Worm (Caenorhabditis elegans) whole organism, young adult: Measurements from ENCODE around the gene sgnh-1.

ENCODE experiments used
- F10E7.11 ChIP-seq: sonication (generic microtip); optimal IDR thresholded peaks from 2 replicates; lab custom pipeline; 2017; ENCODE audit warnings: mild to moderate bottlenecking, missing genetic modification characterization, moderate library complexity, missing compliant biosample characterization
- K11D2.4 ChIP-seq: fragments of 200-800 bp; sonication (Bioruptor generic); IDR thresholded peaks from 2 replicates; pipeline ENCODE4 v1.3.6; 2022; ENCODE audit warnings: missing genetic modification reagents, missing genetic modification characterization, missing compliant biosample characterization
- ama-1 ChIP-seq, 3 experiments: fragments of 150-350 bp in 1 of 3; sonication (generic microtip) in 2 of 3; optimal IDR thresholded peaks; 2 replicates each; lab custom pipeline; 2014 to 2018; ENCODE audit warnings: missing biosample characterization in 2 of 3, missing genetic modification characterization in 2 of 3, missing genetic modification reagents in 2 of 3
- bed-1 ChIP-seq: fragments of 200-800 bp; sonication (Bioruptor generic); IDR thresholded peaks from 2 replicates; pipeline ENCODE4 v1.3.6; 2022; ENCODE audit warnings: missing genetic modification reagents, missing genetic modification characterization, missing compliant biosample characterization
- ceh-27 ChIP-seq: fragments of 200-800 bp; sonication (Bioruptor generic); optimal IDR thresholded peaks from 2 replicates; lab custom pipeline; 2018; ENCODE audit warnings: mild to moderate bottlenecking, missing genetic modification characterization, moderate library complexity, missing compliant biosample characterization
- chd-7 ChIP-seq: sonication (generic microtip); optimal IDR thresholded peaks from 2 replicates; lab custom pipeline; 2016; ENCODE audit warnings: mild to moderate bottlenecking, missing genetic modification characterization, moderate library complexity, missing compliant biosample characterization
- dpl-1 ChIP-seq: fragments of 150-350 bp; optimal IDR thresholded peaks from 2 replicates; lab custom pipeline; 2014; ENCODE audit warnings: missing biosample characterization, missing genetic modification reagents, missing genetic modification characterization
- lin-54 ChIP-seq: fragments of 200-800 bp; sonication (Bioruptor generic); optimal IDR thresholded peaks from 2 replicates; lab custom pipeline; 2018; ENCODE audit warnings: mild to moderate bottlenecking, missing genetic modification characterization, missing compliant biosample characterization
- lsl-1 ChIP-seq: fragments of 200-800 bp; sonication (Bioruptor generic); optimal IDR thresholded peaks from 2 replicates; lab custom pipeline; 2018; ENCODE audit warnings: mild to moderate bottlenecking, missing genetic modification characterization, moderate library complexity, missing compliant biosample characterization
- nhr-27 ChIP-seq: fragments of 200-800 bp; sonication (Bioruptor generic); optimal IDR thresholded peaks from 2 replicates; lab custom pipeline; 2018; ENCODE audit warnings: mild to moderate bottlenecking, missing genetic modification characterization, moderate library complexity, missing compliant biosample characterization
- pha-4 ChIP-seq: fragments of 150-350 bp; sonication (generic microtip); optimal IDR thresholded peaks from 2 replicates; lab custom pipeline; 2014; ENCODE audit warnings: missing biosample characterization, missing genetic modification reagents, missing genetic modification characterization
- rpc-1 ChIP-seq, 2 experiments: fragments of 150-350 bp in 1 of 2; sonication (generic microtip) in 1 of 2; optimal IDR thresholded peaks; 2 replicates each; lab custom pipeline; 2014 to 2018; ENCODE audit warnings: missing biosample characterization in 1 of 2, missing genetic modification characterization in 1 of 2, missing genetic modification reagents in 1 of 2, missing genotype in 1 of 2
- unc-62 ChIP-seq: fragments of 150-350 bp; optimal IDR thresholded peaks from 2 replicates; lab custom pipeline; 2014; ENCODE audit warnings: missing biosample characterization, missing genetic modification reagents, missing genetic modification characterization
- zim-3 ChIP-seq: sonication (generic microtip); optimal IDR thresholded peaks from 2 replicates; lab custom pipeline; 2017; ENCODE audit warnings: mild to moderate bottlenecking, missing genetic modification characterization, moderate library complexity, missing compliant biosample characterization

DNA sequence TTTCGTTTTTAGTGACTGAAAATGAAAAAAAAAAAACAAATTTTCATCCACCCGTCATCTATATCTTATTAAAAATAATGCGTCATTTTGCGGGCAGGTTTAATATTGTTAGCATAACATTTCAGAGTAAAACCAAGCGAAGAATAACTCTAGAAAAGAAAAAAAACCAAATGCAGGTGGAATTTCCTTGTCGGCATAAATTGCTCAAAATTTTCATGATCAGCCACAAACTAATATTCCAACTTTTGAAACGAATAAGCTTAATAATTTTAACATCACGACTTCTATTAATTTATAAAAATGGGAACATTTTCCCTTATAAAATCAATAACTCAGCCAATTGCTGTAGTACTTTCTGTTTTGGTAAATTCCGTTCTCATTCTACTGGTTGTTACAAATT is 26.0 kb downstream of the sgnh-1 start, which contains the start of gene str-155:
- no peak for TF ChIP-seq unc-62 (GFP tag; lab: Kevin White, UChicago)
- TF ChIP-seq dpl-1 (GFP tag; lab: Kevin White, UChicago), result no peak
- TF ChIP-seq nhr-27 (tag; lab: Kevin White, UChicago), result no peak
- no peak for TF ChIP-seq bed-1 (GFP tag; lab: Robert Waterston, UW)
- TF ChIP-seq zim-3 (tag; lab: Kevin White, UChicago), result no peak
- no peak for TF ChIP-seq ama-1 (optimal IDR thresholded peaks at IDR 0.05; lab: Kevin White, UChicago)
- TF ChIP-seq ama-1 (GFP tag; optimal IDR thresholded peaks at IDR 0.05; lab: Kevin White, UChicago), result no peak
- no peak for TF ChIP-seq F10E7.11 (tag; lab: Kevin White, UChicago)
- no peak for TF ChIP-seq lin-54 (GFP tag; lab: Kevin White, UChicago)
- TF ChIP-seq K11D2.4, result no peak
- TF ChIP-seq pha-4, result no peak
- no peak for TF ChIP-seq chd-7
- no peak for TF ChIP-seq rpc-1 (optimal IDR thresholded peaks at IDR 0.05; lab: Kevin White, UChicago)
- TF ChIP-seq rpc-1 (tag; optimal IDR thresholded peaks at IDR 0.05; lab: Kevin White, UChicago), result no peak
- TF ChIP-seq lsl-1 (GFP tag; lab: Kevin White, UChicago), result no peak
- TF ChIP-seq ceh-27, result no peak
